Worm (Caenorhabditis elegans) whole organism, young adult: ENCODE results near the gene C12D8.20.

Experiments
- B0019.2 ChIP-seq: fragments of 200-800 bp; sonication (Bioruptor generic); conservative IDR thresholded peaks from 2 replicates; pipeline ENCODE4 v1.3.6; 2022; ENCODE audit warnings: missing genetic modification reagents, missing genetic modification characterization, missing compliant biosample characterization
- B0261.1 ChIP-seq: sonication (generic microtip); optimal IDR thresholded peaks from 2 replicates; lab custom pipeline; 2016; ENCODE audit warnings: mild to moderate bottlenecking, missing genetic modification characterization, moderate library complexity, missing compliant biosample characterization
- C06A6.2 ChIP-seq: fragments of 200-800 bp; sonication (Bioruptor generic); conservative IDR thresholded peaks from 2 replicates; pipeline ENCODE4 v1.3.6; 2022; ENCODE audit warnings: missing genetic modification characterization, missing compliant biosample characterization
- F39B2.1 ChIP-seq: fragments of 200-800 bp; sonication (Bioruptor generic); IDR thresholded peaks from 2 replicates; pipeline ENCODE4 v1.3.6; 2022; ENCODE audit warnings: missing genetic modification reagents, missing genetic modification characterization, missing compliant biosample characterization
- F52B5.7 ChIP-seq: sonication (generic microtip); optimal IDR thresholded peaks from 2 replicates; lab custom pipeline; 2016; ENCODE audit warnings: mild to moderate bottlenecking, missing genetic modification characterization, missing compliant biosample characterization
- F55B11.4 ChIP-seq: sonication (generic microtip); optimal IDR thresholded peaks from 2 replicates; lab custom pipeline; 2016; ENCODE audit warnings: missing compliant biosample characterization, missing genetic modification characterization, borderline replicate concordance; ENCODE audit not compliant: insufficient read depth
- F57C9.4 ChIP-seq: sonication (generic microtip); optimal IDR thresholded peaks from 2 replicates; lab custom pipeline; 2017; ENCODE audit warnings: mild to moderate bottlenecking, missing genetic modification characterization, missing compliant biosample characterization
- T07F8.4 ChIP-seq: sonication (generic microtip); optimal IDR thresholded peaks from 2 replicates; lab custom pipeline; 2016; ENCODE audit warnings: mild to moderate bottlenecking, missing genetic modification characterization, moderate library complexity, missing compliant biosample characterization
- Y79H2A.3 ChIP-seq: fragments of 200-800 bp; sonication (Bioruptor generic); conservative IDR thresholded peaks from 2 replicates; pipeline ENCODE4 v1.3.6; 2022; ENCODE audit warnings: missing genetic modification reagents, missing genetic modification characterization, missing compliant biosample characterization
- aptf-3 ChIP-seq: fragments of 200-800 bp; sonication (Bioruptor generic); IDR thresholded peaks from 2 replicates; pipeline ENCODE4 v1.3.6; 2022; ENCODE audit warnings: missing genetic modification characterization, missing compliant biosample characterization
- ccch-3 ChIP-seq: fragments of 200-800 bp; sonication (Bioruptor generic); optimal IDR thresholded peaks from 2 replicates; lab custom pipeline; 2018; ENCODE audit warnings: mild to moderate bottlenecking, missing genetic modification characterization, missing compliant biosample characterization
- cebp-1 ChIP-seq, 2 experiments: fragments of 200-800 bp in 1 of 2; sonication (Bioruptor generic) in 1 of 2; sonication (generic microtip) in 1 of 2; IDR thresholded peaks in 1 of 2; optimal IDR thresholded peaks in 1 of 2; 2 replicates each; pipeline versions ENCODE4 v1.3.6 to Lab custom; 2017 to 2022; ENCODE audit warnings: missing compliant biosample characterization in 2 of 2, missing genetic modification characterization in 2 of 2, mild to moderate bottlenecking in 1 of 2, missing genetic modification reagents in 1 of 2, moderate library complexity in 1 of 2
- ceh-27 ChIP-seq: fragments of 200-800 bp; sonication (Bioruptor generic); optimal IDR thresholded peaks from 2 replicates; lab custom pipeline; 2018; ENCODE audit warnings: mild to moderate bottlenecking, missing genetic modification characterization, moderate library complexity, missing compliant biosample characterization
- ceh-40 ChIP-seq: fragments of 200-800 bp; sonication (Bioruptor generic); IDR thresholded peaks from 2 replicates; pipeline ENCODE4 v1.3.6; 2022; ENCODE audit warnings: missing genetic modification characterization, missing compliant biosample characterization
- ceh-58 ChIP-seq: fragments of 200-800 bp; sonication (Bioruptor generic); IDR thresholded peaks from 2 replicates; pipeline ENCODE4 v1.3.6; 2022; ENCODE audit warnings: missing genetic modification characterization, missing compliant biosample characterization
- ceh-79 ChIP-seq: sonication (generic microtip); optimal IDR thresholded peaks from 2 replicates; lab custom pipeline; 2017; ENCODE audit warnings: mild to moderate bottlenecking, missing genetic modification characterization, missing compliant biosample characterization
- dox-1 ChIP-seq: fragments of 200-800 bp; sonication (Bioruptor generic); IDR thresholded peaks from 2 replicates; pipeline ENCODE4 v1.3.6; 2022; ENCODE audit warnings: missing genetic modification reagents, missing genetic modification characterization, missing compliant biosample characterization
- dpff-1 ChIP-seq: sonication (generic microtip); optimal IDR thresholded peaks from 2 replicates; lab custom pipeline; 2017; ENCODE audit warnings: mild to moderate bottlenecking, missing genetic modification characterization, missing compliant biosample characterization
- egl-18 ChIP-seq: fragments of 200-800 bp; sonication (Bioruptor generic); IDR thresholded peaks from 2 replicates; pipeline ENCODE4 v1.3.6; 2022; ENCODE audit warnings: missing genetic modification reagents, missing genetic modification characterization, missing compliant biosample characterization
- ekl-4 ChIP-seq: fragments of 200-800 bp; sonication (Bioruptor generic); IDR thresholded peaks from 2 replicates; pipeline ENCODE4 v1.3.6; 2022; ENCODE audit warnings: missing genetic modification reagents, missing genetic modification characterization, missing compliant biosample characterization
- ets-4 ChIP-seq: fragments of 200-800 bp; sonication (Bioruptor generic); optimal IDR thresholded peaks from 2 replicates; lab custom pipeline; 2018; ENCODE audit warnings: mild to moderate bottlenecking, missing genetic modification characterization, missing compliant biosample characterization
- fkh-3 ChIP-seq: sonication (generic microtip); optimal IDR thresholded peaks from 2 replicates; lab custom pipeline; 2016; ENCODE audit warnings: mild to moderate bottlenecking, missing genetic modification characterization, missing compliant biosample characterization
- gei-17 ChIP-seq: fragments of 200-800 bp; sonication (Bioruptor generic); optimal IDR thresholded peaks from 2 replicates; lab custom pipeline; 2018; ENCODE audit warnings: mild to moderate bottlenecking, missing genetic modification characterization, missing compliant biosample characterization
- hmg-20 ChIP-seq: fragments of 200-800 bp; sonication (Bioruptor generic); IDR thresholded peaks from 2 replicates; pipeline ENCODE4 v1.3.6; 2022; ENCODE audit warnings: missing genetic modification reagents, missing genetic modification characterization, missing compliant biosample characterization
- hsf-1 ChIP-seq: fragments of 200-800 bp; sonication (Bioruptor generic); IDR thresholded peaks from 2 replicates; pipeline ENCODE4 v1.3.6; 2022; ENCODE audit warnings: missing genetic modification reagents, missing genetic modification characterization, missing compliant biosample characterization
- let-607 ChIP-seq, 2 experiments: fragments of 200-800 bp in 1 of 2; sonication (Bioruptor generic) in 1 of 2; sonication (generic microtip) in 1 of 2; optimal IDR thresholded peaks; 2 replicates each; lab custom pipeline; 2016 to 2018; ENCODE audit warnings: mild to moderate bottlenecking in 2 of 2, missing compliant biosample characterization in 2 of 2, missing genetic modification characterization in 2 of 2, moderate library complexity in 2 of 2, missing genotype in 1 of 2
- lin-26 ChIP-seq: fragments of 200-800 bp; sonication (Bioruptor generic); IDR thresholded peaks from 2 replicates; pipeline ENCODE4 v1.3.6; 2022; ENCODE audit warnings: missing genetic modification reagents, missing genetic modification characterization, missing compliant biosample characterization
- lin-40 ChIP-seq: sonication (generic microtip); optimal IDR thresholded peaks from 2 replicates; lab custom pipeline; 2016; ENCODE audit warnings: missing genetic modification characterization, mild to moderate bottlenecking, missing compliant biosample characterization, missing genotype, missing genetic modification reagents
- mcd-1 ChIP-seq: fragments of 200-800 bp; sonication (Bioruptor generic); IDR thresholded peaks from 2 replicates; pipeline ENCODE4 v1.3.6; 2022; ENCODE audit warnings: missing genetic modification reagents, missing genetic modification characterization, missing compliant biosample characterization
- mes-4 ChIP-seq: sonication (generic microtip); optimal IDR thresholded peaks from 2 replicates; lab custom pipeline; 2016; ENCODE audit warnings: missing genotype, missing genetic modification characterization, missing compliant biosample characterization
- nfyb-1 ChIP-seq: fragments of 200-800 bp; sonication (Bioruptor generic); IDR thresholded peaks from 2 replicates; pipeline ENCODE4 v1.3.6; 2022; ENCODE audit warnings: missing genetic modification reagents, missing genetic modification characterization, missing compliant biosample characterization
- nhr-179 ChIP-seq: sonication (generic microtip); optimal IDR thresholded peaks from 2 replicates; lab custom pipeline; 2016; ENCODE audit warnings: mild to moderate bottlenecking, missing genetic modification characterization, missing compliant biosample characterization
- nhr-27 ChIP-seq: fragments of 200-800 bp; sonication (Bioruptor generic); optimal IDR thresholded peaks from 2 replicates; lab custom pipeline; 2018; ENCODE audit warnings: mild to moderate bottlenecking, missing genetic modification characterization, moderate library complexity, missing compliant biosample characterization
- pbrm-1 ChIP-seq: fragments of 200-800 bp; sonication (Bioruptor generic); IDR thresholded peaks from 2 replicates; pipeline ENCODE4 v1.3.6; 2022; ENCODE audit warnings: missing genetic modification reagents, missing genetic modification characterization, missing compliant biosample characterization
- repo-1 ChIP-seq: sonication (generic microtip); optimal IDR thresholded peaks from 2 replicates; lab custom pipeline; 2017; ENCODE audit warnings: mild to moderate bottlenecking, missing genetic modification characterization, missing compliant biosample characterization
- sdz-38 ChIP-seq: sonication (generic microtip); optimal IDR thresholded peaks from 2 replicates; lab custom pipeline; 2016; ENCODE audit warnings: missing genotype, missing genetic modification characterization, missing compliant biosample characterization
- snpc-1.3 ChIP-seq: sonication (generic microtip); optimal IDR thresholded peaks from 2 replicates; lab custom pipeline; 2017; ENCODE audit warnings: missing genetic modification characterization, mild to moderate bottlenecking, missing compliant biosample characterization, antibody characterized with exemption, moderate library complexity, missing genotype, missing genetic modification reagents; ENCODE audit not compliant: insufficient read depth
- somi-1 ChIP-seq: fragments of 200-800 bp; sonication (Bioruptor generic); optimal IDR thresholded peaks from 2 replicates; lab custom pipeline; 2018; ENCODE audit warnings: mild to moderate bottlenecking, missing genetic modification characterization, missing compliant biosample characterization
- tbp1 ChIP-seq: fragments of 200-800 bp; sonication (Bioruptor generic); optimal IDR thresholded peaks from 2 replicates; lab custom pipeline; 2018; ENCODE audit warnings: mild to moderate bottlenecking, missing genetic modification characterization, missing compliant biosample characterization
- tbx-9 ChIP-seq: sonication (generic microtip); optimal IDR thresholded peaks from 2 replicates; lab custom pipeline; 2016; ENCODE audit warnings: borderline replicate concordance, missing genetic modification characterization, inconsistent platforms, missing compliant biosample characterization
- tlf-1 ChIP-seq: fragments of 200-800 bp; sonication (Bioruptor generic); optimal IDR thresholded peaks from 2 replicates; lab custom pipeline; 2018; ENCODE audit warnings: mild to moderate bottlenecking, missing genetic modification characterization, missing compliant biosample characterization
- unc-62 ChIP-seq: fragments of 150-350 bp; optimal IDR thresholded peaks from 2 replicates; lab custom pipeline; 2014; ENCODE audit warnings: missing biosample characterization, missing genetic modification reagents, missing genetic modification characterization
- xnd-1 ChIP-seq: sonication (generic microtip); optimal IDR thresholded peaks from 2 replicates; lab custom pipeline; 2016; ENCODE audit warnings: missing genotype, missing genetic modification reagents, missing genetic modification characterization, missing compliant biosample characterization
- zfh-2 ChIP-seq: fragments of 200-800 bp; sonication (Bioruptor generic); conservative IDR thresholded peaks from 2 replicates; pipeline ENCODE4 v1.3.6; 2022; ENCODE audit warnings: missing genetic modification reagents, missing genetic modification characterization, missing compliant biosample characterization
- ztf-18 ChIP-seq: sonication (generic microtip); optimal IDR thresholded peaks from 2 replicates; lab custom pipeline; 2016; ENCODE audit warnings: missing genotype, mild to moderate bottlenecking, missing genetic modification characterization, missing compliant biosample characterization
- ztf-25 ChIP-seq: fragments of 200-800 bp; sonication (Bioruptor generic); IDR thresholded peaks from 2 replicates; pipeline ENCODE4 v1.3.6; 2022; ENCODE audit warnings: missing genetic modification reagents, missing genetic modification characterization, missing compliant biosample characterization
- ztf-26 ChIP-seq: sonication (generic microtip); optimal IDR thresholded peaks from 2 replicates; lab custom pipeline; 2017; ENCODE audit warnings: missing genetic modification characterization, missing compliant biosample characterization
- ztf-28 ChIP-seq: fragments of 200-800 bp; sonication (Bioruptor generic); IDR thresholded peaks from 2 replicates; pipeline ENCODE4 v1.3.6; 2022; ENCODE audit warnings: missing genetic modification reagents, missing genetic modification characterization, missing compliant biosample characterization
- ztf-3 ChIP-seq: fragments of 200-800 bp; sonication (Bioruptor generic); optimal IDR thresholded peaks from 2 replicates; lab custom pipeline; 2018; ENCODE audit warnings: mild to moderate bottlenecking, missing genetic modification characterization, missing compliant biosample characterization

C12D8.20 gene

ce11 chrV:10178166-10178565 lies 43.9 kb upstream of the C12D8.20 start:
- TF ChIP-seq ztf-18 (tag; lab: Kevin White, UChicago) = peak; percentile 30
- no peak for TF ChIP-seq ztf-25
- TF ChIP-seq unc-62 (GFP tag; lab: Kevin White, UChicago) = no peak
- TF ChIP-seq tbx-9 (tag; lab: Kevin White, UChicago) = no peak
- TF ChIP-seq xnd-1 = no peak
- TF ChIP-seq F52B5.7 (tag; lab: Kevin White, UChicago) = no peak
- no peak for TF ChIP-seq ceh-40 (GFP tag; lab: Robert Waterston, UW)
- TF ChIP-seq snpc-1.3 = no peak
- no peak for TF ChIP-seq Y79H2A.3 (GFP tag; lab: Robert Waterston, UW)
- no peak for TF ChIP-seq C06A6.2 (GFP tag; lab: Robert Waterston, UW)
- no peak for TF ChIP-seq cebp-1 (GFP tag; IDR thresholded peaks at IDR 0.05; lab: Robert Waterston, UW)
- TF ChIP-seq cebp-1 (tag; optimal IDR thresholded peaks at IDR 0.05; lab: Kevin White, UChicago) = peak; percentile 32
- TF ChIP-seq ztf-26 (tag; lab: Kevin White, UChicago) = no peak
- no peak for TF ChIP-seq ets-4
- no peak for TF ChIP-seq B0019.2
- no peak for TF ChIP-seq aptf-3
- TF ChIP-seq B0261.1 (tag; lab: Kevin White, UChicago) = no peak
- TF ChIP-seq ccch-3 = no peak
- TF ChIP-seq egl-18 = no peak
- no peak for TF ChIP-seq somi-1 (GFP tag; lab: Kevin White, UChicago)
- TF ChIP-seq pbrm-1 (GFP tag; lab: Robert Waterston, UW) = no peak
- peak; percentile 56 for TF ChIP-seq ceh-27 (GFP tag; lab: Kevin White, UChicago)
- TF ChIP-seq ekl-4 (GFP tag; lab: Robert Waterston, UW) = no peak
- TF ChIP-seq repo-1 = no peak
- TF ChIP-seq sdz-38 = no peak
- peak in 1 of 2 experiments; percentile 6 for TF ChIP-seq let-607 (tag; optimal IDR thresholded peaks at IDR 0.05; lab: Kevin White, UChicago)
- TF ChIP-seq zfh-2 (GFP tag; lab: Robert Waterston, UW) = no peak
- no peak for TF ChIP-seq fkh-3
- peak; percentile 58; the same call in 1 of the 2 replicates for TF ChIP-seq dox-1 (GFP tag; lab: Robert Waterston, UW)
- no peak for TF ChIP-seq ceh-79 (tag; lab: Kevin White, UChicago)
- peak; percentile 91 for TF ChIP-seq mcd-1
- no peak for TF ChIP-seq F57C9.4 (tag; lab: Kevin White, UChicago)
- TF ChIP-seq T07F8.4 (tag; lab: Kevin White, UChicago) = no peak
- no peak for TF ChIP-seq nfyb-1
- no peak for TF ChIP-seq ztf-3
- TF ChIP-seq gei-17 (GFP tag; lab: Kevin White, UChicago) = no peak
- no peak for TF ChIP-seq tbp1 (GFP tag; lab: Kevin White, UChicago)
- TF ChIP-seq lin-26 (GFP tag; lab: Robert Waterston, UW) = no peak
- no peak for TF ChIP-seq F55B11.4
- TF ChIP-seq dpff-1 = no peak
- TF ChIP-seq F39B2.1 (GFP tag; lab: Robert Waterston, UW) = no peak
- TF ChIP-seq tlf-1 = no peak
- no peak for TF ChIP-seq hsf-1
- TF ChIP-seq hmg-20 (GFP tag; lab: Robert Waterston, UW) = no peak
- no peak for TF ChIP-seq mes-4 (tag; lab: Kevin White, UChicago)
- TF ChIP-seq lin-40 (tag; lab: Kevin White, UChicago) = peak; percentile 31
- TF ChIP-seq nhr-27 (tag; lab: Kevin White, UChicago) = no peak
- no peak for TF ChIP-seq ceh-58 (GFP tag; lab: Robert Waterston, UW)
- TF ChIP-seq nhr-179 = no peak
- no peak for TF ChIP-seq ztf-28
